Worm (Caenorhabditis elegans) whole organism, early embryonic: ENCODE results near the gene fip-7.

Experiments used
- F13C5.2 ChIP-seq: sonication (generic microtip); optimal IDR thresholded peaks from 2 replicates; lab custom pipeline; 2017; ENCODE audit warnings: mild to moderate bottlenecking, missing genetic modification characterization, inconsistent platforms, missing compliant biosample characterization
- ama-1 ChIP-seq: fragments of 150-350 bp; optimal IDR thresholded peaks from 2 replicates; lab custom pipeline; 2014
- ceh-13 ChIP-seq: fragments of 200-800 bp; sonication (Bioruptor generic); optimal IDR thresholded peaks from 2 replicates; lab custom pipeline; 2018; ENCODE audit warnings: mild to moderate bottlenecking, missing genetic modification characterization, missing compliant biosample characterization
- ceh-36 ChIP-seq: sonication (generic microtip); optimal IDR thresholded peaks from 2 replicates; lab custom pipeline; 2016; ENCODE audit warnings: missing genetic modification characterization, inconsistent platforms, missing compliant biosample characterization
- ets-7 ChIP-seq: sonication (generic microtip); optimal IDR thresholded peaks from 2 replicates; lab custom pipeline; 2016; ENCODE audit warnings: missing genotype, missing genetic modification characterization, missing compliant biosample characterization
- flt-1 ChIP-seq: fragments of 200-800 bp; sonication (Bioruptor generic); IDR thresholded peaks from 2 replicates; pipeline ENCODE4 v1.3.6; 2022; ENCODE audit warnings: missing genetic modification characterization, missing compliant biosample characterization
- hmbx-1 ChIP-seq: sonication (generic microtip); optimal IDR thresholded peaks from 2 replicates; lab custom pipeline; 2016; ENCODE audit warnings: mild to moderate bottlenecking, missing genetic modification characterization, missing compliant biosample characterization
- hnd-1 ChIP-seq: sonication (generic microtip); optimal IDR thresholded peaks from 2 replicates; lab custom pipeline; 2016; ENCODE audit warnings: missing genetic modification characterization, missing compliant biosample characterization
- pes-1 ChIP-seq: fragments of 200-800 bp; sonication (Bioruptor generic); IDR thresholded peaks from 2 replicates; pipeline ENCODE4 v1.3.6; 2022; ENCODE audit warnings: missing genetic modification reagents, missing genetic modification characterization, missing compliant biosample characterization
- scrt-1 ChIP-seq: fragments of 200-800 bp; sonication (Bioruptor generic); IDR thresholded peaks from 2 replicates; pipeline ENCODE4 v1.3.6; 2022; ENCODE audit warnings: missing genetic modification characterization, missing compliant biosample characterization
- sea-1 ChIP-seq: fragments of 200-800 bp; sonication (Bioruptor generic); conservative IDR thresholded peaks from 2 replicates; pipeline ENCODE4 v1.3.6; 2022; ENCODE audit warnings: missing genetic modification characterization, missing compliant biosample characterization
- tbx-37 ChIP-seq: fragments of 200-800 bp; sonication (Bioruptor generic); conservative IDR thresholded peaks from 2 replicates; pipeline ENCODE4 v1.3.6; 2022; ENCODE audit warnings: missing genetic modification reagents, missing genetic modification characterization, missing compliant biosample characterization
- tra-4 ChIP-seq: sonication (generic microtip); optimal IDR thresholded peaks from 2 replicates; lab custom pipeline; 2017; ENCODE audit warnings: missing genetic modification characterization, missing compliant biosample characterization

DNA sequence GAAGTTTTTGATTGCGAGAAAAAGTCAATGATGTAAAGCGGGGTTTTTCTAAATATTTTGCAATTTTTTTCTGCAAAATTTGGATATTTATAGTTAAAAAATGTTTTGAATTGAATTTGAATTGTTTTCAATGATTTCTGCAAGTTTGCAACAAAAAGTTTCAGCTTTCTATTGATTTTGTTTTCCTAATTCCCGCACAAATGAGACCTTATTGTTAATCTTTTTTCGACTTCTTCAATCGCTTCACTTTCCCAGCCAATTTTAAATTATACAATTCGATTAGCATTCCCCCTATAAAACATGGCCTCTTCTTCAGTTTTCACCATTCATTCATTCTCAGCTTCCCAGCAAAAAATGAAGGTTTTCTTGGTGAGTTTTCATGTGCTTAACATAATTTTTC lies 4.6 kb downstream of the fip-7 start, which contains the start of gene fipr-27:
- TF ChIP-seq hnd-1 (no peak), tbx-37 (GFP tag; lab: Robert Waterston, UW) (no peak), ama-1 (lab: Kevin White, UChicago) (no peak), flt-1 (GFP tag; lab: Robert Waterston, UW) (no peak), ceh-36 (tag; lab: Kevin White, UChicago) (no peak), sea-1 (GFP tag; lab: Robert Waterston, UW) (no peak), scrt-1 (GFP tag; lab: Robert Waterston, UW) (no peak), pes-1 (GFP tag; lab: Robert Waterston, UW) (no peak), F13C5.2 (tag; lab: Kevin White, UChicago) (no peak), hmbx-1 (tag; lab: Kevin White, UChicago) (no peak), ets-7 (tag; lab: Kevin White, UChicago) (no peak), ceh-13 (GFP tag; lab: Kevin White, UChicago) (no peak), tra-4 (tag; lab: Kevin White, UChicago) (no peak)
